Worm (Caenorhabditis elegans): ENCODE measurements around the gene T28D9.4.

DNA sequence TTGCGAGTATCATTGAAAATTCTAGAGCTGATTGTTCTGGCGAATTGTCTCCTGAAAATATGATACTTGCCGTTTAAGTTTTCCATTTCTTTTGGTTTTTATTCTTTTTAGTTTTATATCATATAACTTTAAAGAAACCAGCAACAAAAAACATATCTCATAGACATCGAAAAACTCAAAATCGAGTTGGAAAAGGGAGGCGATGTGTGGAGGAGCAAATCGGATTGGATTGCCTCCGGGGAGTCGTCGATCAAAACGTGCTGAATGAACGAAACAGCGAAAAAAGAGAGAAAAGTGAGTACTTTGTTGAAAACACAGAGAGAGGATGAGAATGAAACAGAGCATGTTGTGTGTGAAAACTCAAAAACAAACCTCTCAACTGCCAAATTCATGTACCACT, 20.4 kb downstream of the T28D9.4 start:
- TF ChIP-seq ceh-18 (tag; optimal IDR thresholded peaks at IDR 0.05) (no peak), dve-1 (tag; optimal IDR thresholded peaks at IDR 0.05) (no peak), ama-1 (optimal IDR thresholded peaks at IDR 0.05) (no peak), ets-4 (tag; optimal IDR thresholded peaks at IDR 0.05) (no peak), mec-3 (tag; optimal IDR thresholded peaks at IDR 0.05; ENCODE audit: borderline replicate concordance) (no peak)
